Worm (Caenorhabditis elegans): Measurements from ENCODE around the gene ttr-34.

The ttr-34 gene

DNA sequence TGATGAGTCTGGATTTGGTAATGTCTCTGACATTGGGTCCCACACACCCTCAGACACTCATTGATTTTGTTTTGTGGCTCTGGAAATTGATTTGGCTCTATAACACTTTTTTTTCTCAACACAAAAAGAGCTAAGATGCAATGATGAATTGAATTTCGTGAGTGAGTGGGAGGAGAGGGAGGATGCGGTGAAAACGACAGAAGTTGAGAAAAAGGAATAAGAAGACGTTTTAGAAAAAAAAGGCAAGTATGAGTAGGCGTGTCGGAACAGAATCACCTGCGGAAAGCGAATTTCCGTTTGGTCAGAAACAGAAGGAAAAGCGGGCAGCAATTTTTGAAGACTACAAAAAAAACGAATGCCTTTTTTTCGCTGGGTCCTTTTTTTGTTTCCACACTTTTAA lies 16.1 kb downstream of the ttr-34 start:
- TF ChIP-seq lin-13 (GFP tag; optimal IDR thresholded peaks at IDR 0.05): no peak
- TF ChIP-seq mbf-1 (tag; optimal IDR thresholded peaks at IDR 0.05): no peak
- TF ChIP-seq nhr-12 (tag; optimal IDR thresholded peaks at IDR 0.05): no peak
- TF ChIP-seq ztf-11 (tag; optimal IDR thresholded peaks at IDR 0.05): no peak
- no peak for TF ChIP-seq ZK546.5 (tag; optimal IDR thresholded peaks at IDR 0.05)
- TF ChIP-seq mab-5 (tag; optimal IDR thresholded peaks at IDR 0.05): no peak
- no peak for TF ChIP-seq nhr-11 (tag; optimal IDR thresholded peaks at IDR 0.05)
- TF ChIP-seq ztf-1 (GFP tag; conservative IDR thresholded peaks at IDR 0.05): no peak
- TF ChIP-seq R02D3.7 (tag; optimal IDR thresholded peaks at IDR 0.05): no peak
- no peak for TF ChIP-seq peb-1 (tag; optimal IDR thresholded peaks at IDR 0.05)

DNA sequence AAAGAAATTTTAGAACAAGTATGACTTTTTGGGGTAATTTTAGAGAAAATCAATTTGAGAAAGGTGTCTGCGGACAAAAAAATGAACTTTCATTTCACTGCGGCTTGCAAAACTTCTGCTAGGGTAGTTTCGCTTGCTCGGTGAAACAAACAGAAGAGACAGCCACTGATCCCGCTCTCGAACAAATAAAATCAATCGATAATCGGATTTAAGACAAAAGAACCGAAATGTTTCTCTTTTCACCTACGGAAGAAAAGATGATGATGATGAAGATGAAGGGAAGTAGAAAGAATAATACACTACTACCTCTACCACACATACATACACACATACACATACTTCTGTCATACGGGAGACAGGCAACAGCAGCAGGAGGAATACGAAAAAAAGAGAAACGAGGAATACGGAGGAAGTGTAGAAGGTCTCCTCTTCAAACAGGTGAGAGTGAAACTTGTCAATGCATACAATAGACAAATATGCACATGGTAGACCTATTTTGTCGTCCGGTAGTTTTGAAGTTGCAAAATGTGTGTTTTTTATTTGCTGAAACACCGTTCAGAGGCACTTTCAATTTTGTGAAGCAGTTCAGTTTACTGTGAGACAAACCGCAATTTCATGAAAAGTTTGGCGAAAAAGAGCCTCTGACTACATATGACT lies 17.6 kb downstream of the ttr-34 start:
- TF ChIP-seq peb-1 (tag; optimal IDR thresholded peaks at IDR 0.05) (no peak), nhr-25 (tag; optimal IDR thresholded peaks at IDR 0.05) (peak; percentile 5), unc-39 (tag; optimal IDR thresholded peaks at IDR 0.05) (no peak), Y55F3AM.14 (GFP tag; optimal IDR thresholded peaks at IDR 0.05) (no peak), sma-3 (GFP tag; optimal IDR thresholded peaks at IDR 0.05) (no peak), nhr-129 (tag; optimal IDR thresholded peaks at IDR 0.05) (peak; percentile 46)

DNA sequence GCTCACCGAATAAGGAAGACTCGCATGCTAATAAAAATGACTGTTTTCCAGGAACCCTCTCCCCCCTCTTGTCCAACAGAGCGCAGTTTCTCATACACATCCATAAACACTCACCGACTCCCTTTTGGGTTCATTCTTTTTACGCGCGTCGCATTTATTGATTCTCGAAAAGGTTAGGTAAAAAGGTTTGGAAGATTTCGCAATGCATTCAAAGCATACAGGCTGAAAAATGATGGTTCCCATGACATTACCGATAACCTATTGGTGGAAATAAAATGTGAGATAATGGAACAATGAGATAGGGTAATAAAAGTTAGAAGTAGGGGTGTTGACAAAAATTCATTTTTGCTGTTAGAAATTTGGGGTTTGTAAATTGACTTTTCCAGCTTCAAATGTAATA lies 18.9 kb downstream of the ttr-34 start:
- TF ChIP-seq unc-55 (GFP tag; optimal IDR thresholded peaks at IDR 0.05) (peak; percentile 38), nhr-129 (tag; optimal IDR thresholded peaks at IDR 0.05) (no peak)

DNA sequence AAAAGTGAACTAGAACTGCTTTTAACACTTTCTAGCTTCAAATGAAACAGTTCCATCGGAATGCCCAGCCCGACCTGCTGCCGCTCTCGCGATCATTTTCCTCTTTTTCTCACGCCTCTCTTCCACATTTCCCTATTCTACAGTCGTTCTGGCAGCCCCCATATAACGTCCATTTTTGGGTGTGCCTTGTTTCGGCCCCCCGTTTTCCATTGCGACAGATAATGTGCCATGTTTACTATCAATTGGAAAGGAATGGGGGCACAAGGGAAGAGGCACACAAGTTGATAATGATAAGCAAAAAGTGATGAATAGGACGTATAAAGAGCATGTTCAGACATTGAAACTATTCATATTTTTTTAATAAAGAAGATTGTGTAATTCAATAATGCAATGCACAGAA lies 19.4 kb downstream of the ttr-34 start:
- TF ChIP-seq ceh-16 (tag; optimal IDR thresholded peaks at IDR 0.05) (no peak), sma-3 (GFP tag; optimal IDR thresholded peaks at IDR 0.05) (peak; percentile 23), crh-2 (tag; optimal IDR thresholded peaks at IDR 0.05) (peak; percentile 52), fos-1 (tag; optimal IDR thresholded peaks at IDR 0.05) (peak; percentile 93), sma-9 (GFP tag; optimal IDR thresholded peaks at IDR 0.05) (peak; percentile 64), sma-9 (tag; optimal IDR thresholded peaks at IDR 0.05) (no peak), R02D3.7 (tag; optimal IDR thresholded peaks at IDR 0.05) (no peak), gmeb-1 (tag; optimal IDR thresholded peaks at IDR 0.05) (peak; percentile 22), F13H6.1 (tag; optimal IDR thresholded peaks at IDR 0.05) (peak; percentile 62)

DNA sequence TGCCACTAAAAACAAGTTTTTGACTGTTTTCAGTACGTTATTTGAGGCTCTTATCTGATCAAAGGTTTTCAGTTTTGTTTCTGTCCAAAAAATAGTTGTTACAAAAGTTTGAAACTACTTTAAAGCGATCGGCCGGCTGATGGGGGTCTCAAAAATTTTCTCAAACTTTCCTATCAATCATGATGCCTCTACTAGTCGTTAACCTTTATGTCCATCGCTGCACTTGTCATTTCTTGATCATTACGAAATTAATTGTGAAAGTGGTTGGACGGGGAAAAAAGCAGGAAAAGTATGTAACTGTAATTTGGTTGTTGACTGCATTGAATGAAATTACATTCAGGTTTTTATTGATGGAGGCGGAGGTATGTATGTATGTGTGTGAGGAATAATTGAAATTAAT lies 20.3 kb downstream of the ttr-34 start:
- peak; percentile 13 for TF ChIP-seq fos-1 (tag; optimal IDR thresholded peaks at IDR 0.05)
- TF ChIP-seq nhr-129 (tag; optimal IDR thresholded peaks at IDR 0.05): peak; percentile 16
- TF ChIP-seq skn-1 (tag; optimal IDR thresholded peaks at IDR 0.05): no peak
- TF ChIP-seq nhr-25 (tag; optimal IDR thresholded peaks at IDR 0.05): peak; percentile 42

DNA sequence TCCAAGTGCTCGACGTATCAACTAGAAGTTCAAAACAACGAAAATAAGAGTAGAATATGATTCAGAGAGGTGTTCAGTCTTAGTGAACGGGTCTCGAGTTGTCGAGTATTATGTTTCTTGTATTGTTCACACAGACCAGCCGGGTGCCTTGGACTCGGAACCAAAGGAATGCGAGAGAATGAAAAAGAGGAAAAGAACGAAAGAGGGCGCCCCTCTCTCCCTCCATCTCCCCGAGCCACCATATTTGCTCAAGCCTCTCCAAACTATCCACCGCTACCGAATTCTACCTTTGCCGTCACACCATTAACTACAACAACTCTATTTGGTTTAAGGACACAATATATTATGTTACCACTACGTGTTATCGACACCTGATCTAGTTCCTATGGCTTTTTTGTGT lies 22.2 kb downstream of the ttr-34 start:
- TF ChIP-seq nhr-11 (tag; optimal IDR thresholded peaks at IDR 0.05) (no peak), nhr-21 (tag; optimal IDR thresholded peaks at IDR 0.05) (no peak), unc-39 (tag; optimal IDR thresholded peaks at IDR 0.05) (no peak), C34F6.9 (tag; optimal IDR thresholded peaks at IDR 0.05) (no peak), ztf-11 (tag; optimal IDR thresholded peaks at IDR 0.05) (no peak), F13H6.1 (tag; optimal IDR thresholded peaks at IDR 0.05) (no peak), zag-1 (tag; optimal IDR thresholded peaks at IDR 0.05) (no peak), lin-39 (tag; optimal IDR thresholded peaks at IDR 0.05) (no peak), lin-11 (tag; optimal IDR thresholded peaks at IDR 0.05) (no peak), ceh-16 (tag; optimal IDR thresholded peaks at IDR 0.05) (no peak), lsy-2 (tag; optimal IDR thresholded peaks at IDR 0.05) (no peak), elt-3 (tag; optimal IDR thresholded peaks at IDR 0.05) (no peak), crh-2 (tag; optimal IDR thresholded peaks at IDR 0.05) (no peak), egl-27 (tag; optimal IDR thresholded peaks at IDR 0.05) (no peak), nhr-6 (tag; optimal IDR thresholded peaks at IDR 0.05) (no peak), nhr-237 (tag; optimal IDR thresholded peaks at IDR 0.05) (no peak), nhr-129 (tag; optimal IDR thresholded peaks at IDR 0.05) (no peak), skn-1 (tag; optimal IDR thresholded peaks at IDR 0.05) (no peak)

All from whole organism, L2 larva.